Worm (Caenorhabditis elegans): ENCODE measurements around the gene glo-1.

Gene glo-1

DNA sequence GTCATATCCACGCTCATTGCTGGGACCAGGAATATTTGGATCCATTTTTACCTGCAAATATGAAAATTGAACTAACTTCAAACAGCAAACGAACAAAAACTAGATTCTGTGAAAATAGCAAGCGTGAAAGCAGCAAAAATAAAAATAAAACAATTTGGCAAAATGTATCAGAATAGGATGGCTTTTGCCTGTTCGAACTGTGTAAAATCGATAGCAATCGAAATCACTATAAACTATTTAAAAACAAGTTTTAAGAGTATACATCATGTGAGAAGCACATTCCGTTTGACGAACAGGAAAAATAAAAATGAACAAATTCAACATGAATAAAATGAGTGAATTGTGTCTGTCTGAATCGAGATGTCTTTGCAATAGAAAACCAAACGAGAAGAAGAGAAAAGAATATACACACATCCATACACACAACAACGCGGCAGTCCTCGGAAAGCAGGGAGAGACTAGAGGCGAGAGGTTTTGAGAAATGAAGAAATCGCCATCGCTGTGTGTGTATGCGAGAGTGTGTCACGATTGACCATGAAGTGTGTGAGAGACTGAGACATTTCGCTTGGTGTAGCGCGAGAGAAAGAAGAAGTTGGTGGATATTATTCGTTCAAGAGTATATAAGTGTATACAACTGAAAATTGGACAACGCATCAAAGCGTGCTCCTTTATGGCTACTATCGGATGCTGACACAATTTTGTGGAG is 17.6 kb upstream of the glo-1 start, which contains the start of gene phf-34:
Gene phf-34 (minus strand): TSS at position 51 of the 706 bp plus-strand sequence.
- peak; percentile 72 for TF ChIP-seq aha-1 (tag)
- TF ChIP-seq madf-9 (GFP tag; conservative IDR thresholded peaks at IDR 0.05): no peak
- peak; percentile 70 for TF ChIP-seq hmg-1.1 (GFP tag; IDR thresholded peaks at IDR 0.05)
- no peak for TF ChIP-seq ces-1 (GFP tag; optimal IDR thresholded peaks at IDR 0.05)
- no peak for TF ChIP-seq zfp-2 (tag; optimal IDR thresholded peaks at IDR 0.05)
- no peak for TF ChIP-seq nhr-25 (tag; optimal IDR thresholded peaks at IDR 0.05; ENCODE audit: borderline replicate concordance, insufficient read depth)
- no peak for TF ChIP-seq ctbp-1 (GFP tag; IDR thresholded peaks at IDR 0.05)
- peak; percentile 70 for TF ChIP-seq nhr-28 (tag; optimal IDR thresholded peaks at IDR 0.05)
- TF ChIP-seq F49E8.2 (tag; optimal IDR thresholded peaks at IDR 0.05; ENCODE audit: borderline replicate concordance): no peak
- peak in 1 of 2 experiments; percentile 61 for TF ChIP-seq unc-62 (GFP tag; optimal IDR thresholded peaks at IDR 0.05 in 1 of 2)
- no peak for TF ChIP-seq unc-62 (tag; optimal IDR thresholded peaks at IDR 0.05)
- no peak for TF ChIP-seq zag-1 (tag; optimal IDR thresholded peaks at IDR 0.05)
- TF ChIP-seq sdz-12 (GFP tag; optimal IDR thresholded peaks at IDR 0.05): no peak
- no peak for TF ChIP-seq zfp-3 (GFP tag; conservative IDR thresholded peaks at IDR 0.05)
- TF ChIP-seq lsy-2 (tag; optimal IDR thresholded peaks at IDR 0.05): peak in 1 of 2 experiments; percentile 58
- TF ChIP-seq snpc-4 (tag; optimal IDR thresholded peaks at IDR 0.05): no peak
- no peak for TF ChIP-seq hif-1 (tag; optimal IDR thresholded peaks at IDR 0.05)
- TF ChIP-seq Y105C5A.15 (GFP tag; IDR thresholded peaks at IDR 0.05): no peak
- TF ChIP-seq dve-1 (tag; optimal IDR thresholded peaks at IDR 0.05; ENCODE audit: insufficient read depth): peak; percentile 45
- TF ChIP-seq mxl-2 (GFP tag; conservative IDR thresholded peaks at IDR 0.05): no peak
- TF ChIP-seq dmd-8 (GFP tag; IDR thresholded peaks at IDR 0.05): no peak
- TF ChIP-seq vab-7 (GFP tag; IDR thresholded peaks at IDR 0.05): no peak
- TF ChIP-seq mdt-29 (GFP tag; IDR thresholded peaks at IDR 0.05): no peak
- TF ChIP-seq ceh-44 (GFP tag; IDR thresholded peaks at IDR 0.05): no peak
- TF ChIP-seq ZK337.2 (GFP tag; IDR thresholded peaks at IDR 0.05): no peak
- no peak for TF ChIP-seq hlh-11 (tag; optimal IDR thresholded peaks at IDR 0.05)
- TF ChIP-seq lin-1 (GFP tag; IDR thresholded peaks at IDR 0.05): no peak
- no peak for TF ChIP-seq attf-4 (tag; optimal IDR thresholded peaks at IDR 0.05)
- TF ChIP-seq nhr-77 (tag; optimal IDR thresholded peaks at IDR 0.05): peak; percentile 5
- TF ChIP-seq pha-4 (GFP tag; IDR thresholded peaks at IDR 0.05): no peak
- TF ChIP-seq pha-4 (tag; optimal IDR thresholded peaks at IDR 0.05): no peak
- no peak for TF ChIP-seq ceh-62 (tag; optimal IDR thresholded peaks at IDR 0.05)
- TF ChIP-seq rbr-2 (tag; optimal IDR thresholded peaks at IDR 0.05): peak; percentile 58
- no peak for TF ChIP-seq php-3 (GFP tag; IDR thresholded peaks at IDR 0.05)
- TF ChIP-seq egl-43 (GFP tag; IDR thresholded peaks at IDR 0.05): no peak
- TF ChIP-seq daf-12 (tag; optimal IDR thresholded peaks at IDR 0.05): no peak
- TF ChIP-seq mxl-3 (GFP tag; optimal IDR thresholded peaks at IDR 0.05): peak; percentile 58
- no peak for TF ChIP-seq gei-8 (GFP tag; optimal IDR thresholded peaks at IDR 0.05)
- no peak for TF ChIP-seq R02D3.7 (tag; optimal IDR thresholded peaks at IDR 0.05)
- TF ChIP-seq unc-39 (tag; optimal IDR thresholded peaks at IDR 0.05): no peak
- TF ChIP-seq daf-8 (GFP tag; IDR thresholded peaks at IDR 0.05): no peak
- TF ChIP-seq egl-27 (tag; optimal IDR thresholded peaks at IDR 0.05): no peak
- peak in 1 of 2 experiments; percentile 60 for TF ChIP-seq mdl-1 (tag; optimal IDR thresholded peaks at IDR 0.05)
- TF ChIP-seq nhr-237 (tag; optimal IDR thresholded peaks at IDR 0.05): no peak
- no peak for TF ChIP-seq ceh-82 (tag; optimal IDR thresholded peaks at IDR 0.05)
- no peak for TF ChIP-seq ceh-20 (GFP tag; IDR thresholded peaks at IDR 0.05)
- TF ChIP-seq lin-39 (tag; optimal IDR thresholded peaks at IDR 0.05): no peak
- TF ChIP-seq lin-15B (tag; optimal IDR thresholded peaks at IDR 0.05): no peak
- TF ChIP-seq nhr-41 (GFP tag; IDR thresholded peaks at IDR 0.05): no peak
- no peak for TF ChIP-seq zip-11 (GFP tag; IDR thresholded peaks at IDR 0.05)
- TF ChIP-seq fkh-10 (GFP tag; optimal IDR thresholded peaks at IDR 0.05): peak; percentile 56
